Worm (Caenorhabditis elegans): ENCODE measurements around the gene R04A9.9.

R04A9.9 gene

ce11 chrX:421407-421784 lies 31.0 kb upstream of the R04A9.9 start, which contains the start of gene col-19:
col-19 (plus strand) TSS chrX:421707.
- TF ChIP-seq hmg-4 (GFP tag; optimal IDR thresholded peaks at IDR 0.05) = no peak
- no peak for TF ChIP-seq scrt-1 (GFP tag; IDR thresholded peaks at IDR 0.05)

- TF ChIP-seq pes-1 (GFP tag; IDR thresholded peaks at IDR 0.05) (peak; percentile 93), ama-1 (optimal IDR thresholded peaks at IDR 0.05) (no peak), tbx-37 (GFP tag; conservative IDR thresholded peaks at IDR 0.05) (peak; percentile 82), ceh-36 (tag; optimal IDR thresholded peaks at IDR 0.05) (peak; percentile 80), aly-1 (tag; optimal IDR thresholded peaks at IDR 0.05) (peak; percentile 89), hmg-4 (GFP tag; optimal IDR thresholded peaks at IDR 0.05) (peak; percentile 98), tbx-11 (GFP tag; IDR thresholded peaks at IDR 0.05) (peak; percentile 93), F13C5.2 (tag; optimal IDR thresholded peaks at IDR 0.05) (peak; percentile 96), sea-1 (GFP tag; conservative IDR thresholded peaks at IDR 0.05) (peak; percentile 92), B0310.2 (tag; optimal IDR thresholded peaks at IDR 0.05) (peak; percentile 78), scrt-1 (GFP tag; IDR thresholded peaks at IDR 0.05) (peak; percentile 92), ceh-13 (GFP tag; optimal IDR thresholded peaks at IDR 0.05) (peak; percentile 82), hnd-1 (tag; optimal IDR thresholded peaks at IDR 0.05) (peak; percentile 77), flt-1 (GFP tag; IDR thresholded peaks at IDR 0.05) (peak; percentile 91), tra-4 (tag; optimal IDR thresholded peaks at IDR 0.05) (peak; percentile 54), ets-7 (tag; optimal IDR thresholded peaks at IDR 0.05) (peak; percentile 85), hmbx-1 (tag; optimal IDR thresholded peaks at IDR 0.05) (peak; percentile 71)
Observed at ce11 chrX:410073-410572, 19.8 kb upstream of the R04A9.9 start.

ce11 chrX:404597-404996 lies 14.2 kb upstream of the R04A9.9 start, which contains the start of gene R04A9.1:
R04A9.1 (plus strand) TSS chrX:404897.
- TF ChIP-seq F13C5.2 (tag; optimal IDR thresholded peaks at IDR 0.05) = no peak
- no peak for TF ChIP-seq pes-1 (GFP tag; IDR thresholded peaks at IDR 0.05)
- TF ChIP-seq flt-1 (GFP tag; IDR thresholded peaks at IDR 0.05) = no peak
- no peak for TF ChIP-seq aly-1 (tag; optimal IDR thresholded peaks at IDR 0.05)
- no peak for TF ChIP-seq scrt-1 (GFP tag; IDR thresholded peaks at IDR 0.05)
- TF ChIP-seq tbx-11 (GFP tag; IDR thresholded peaks at IDR 0.05) = no peak
- no peak for TF ChIP-seq hnd-1 (tag; optimal IDR thresholded peaks at IDR 0.05)
- no peak for TF ChIP-seq ceh-13 (GFP tag; optimal IDR thresholded peaks at IDR 0.05)
- no peak for TF ChIP-seq hmbx-1 (tag; optimal IDR thresholded peaks at IDR 0.05)
- no peak for TF ChIP-seq ets-7 (tag; optimal IDR thresholded peaks at IDR 0.05)
- no peak for TF ChIP-seq B0310.2 (tag; optimal IDR thresholded peaks at IDR 0.05)
- TF ChIP-seq tra-4 (tag; optimal IDR thresholded peaks at IDR 0.05) = no peak

- TF ChIP-seq B0310.2 (tag; optimal IDR thresholded peaks at IDR 0.05) = no peak
- TF ChIP-seq hmbx-1 (tag; optimal IDR thresholded peaks at IDR 0.05) = no peak
- no peak for TF ChIP-seq aly-1 (tag; optimal IDR thresholded peaks at IDR 0.05)
- no peak for TF ChIP-seq hmg-4 (GFP tag; optimal IDR thresholded peaks at IDR 0.05)
- TF ChIP-seq sea-1 (GFP tag; conservative IDR thresholded peaks at IDR 0.05) = no peak
- no peak for TF ChIP-seq tra-4 (tag; optimal IDR thresholded peaks at IDR 0.05)
- no peak for TF ChIP-seq F13C5.2 (tag; optimal IDR thresholded peaks at IDR 0.05)
- TF ChIP-seq ceh-13 (GFP tag; optimal IDR thresholded peaks at IDR 0.05) = no peak
- TF ChIP-seq hnd-1 (tag; optimal IDR thresholded peaks at IDR 0.05) = no peak
- TF ChIP-seq scrt-1 (GFP tag; IDR thresholded peaks at IDR 0.05) = no peak
- TF ChIP-seq pes-1 (GFP tag; IDR thresholded peaks at IDR 0.05) = no peak
- no peak for TF ChIP-seq ama-1 (optimal IDR thresholded peaks at IDR 0.05)
Observed at ce11 chrX:402951-403350, 12.6 kb upstream of the R04A9.9 start.

ce11 chrX:399535-399934 lies 9.2 kb upstream of the R04A9.9 start:
- TF ChIP-seq tbx-37 (GFP tag; conservative IDR thresholded peaks at IDR 0.05) (no peak), sea-1 (GFP tag; conservative IDR thresholded peaks at IDR 0.05) (peak; percentile 50; the same call in 1 of the 2 replicates)

- no peak for TF ChIP-seq pes-1 (GFP tag; IDR thresholded peaks at IDR 0.05)
Observed at ce11 chrX:397259-397658, 6.9 kb upstream of the R04A9.9 start, which contains the start of gene R04A9.6. R04A9.6 (plus strand) TSS chrX:397559.

- TF ChIP-seq hmg-4 (GFP tag; optimal IDR thresholded peaks at IDR 0.05) (no peak), ceh-36 (tag; optimal IDR thresholded peaks at IDR 0.05) (no peak), scrt-1 (GFP tag; IDR thresholded peaks at IDR 0.05) (no peak), pes-1 (GFP tag; IDR thresholded peaks at IDR 0.05) (no peak), hmbx-1 (tag; optimal IDR thresholded peaks at IDR 0.05) (no peak), aly-1 (tag; optimal IDR thresholded peaks at IDR 0.05) (no peak), hnd-1 (tag; optimal IDR thresholded peaks at IDR 0.05) (no peak), tbx-11 (GFP tag; IDR thresholded peaks at IDR 0.05) (no peak), sea-1 (GFP tag; conservative IDR thresholded peaks at IDR 0.05) (no peak), tbx-37 (GFP tag; conservative IDR thresholded peaks at IDR 0.05) (no peak), ets-7 (tag; optimal IDR thresholded peaks at IDR 0.05) (no peak), F13C5.2 (tag; optimal IDR thresholded peaks at IDR 0.05) (no peak), tra-4 (tag; optimal IDR thresholded peaks at IDR 0.05) (no peak), B0310.2 (tag; optimal IDR thresholded peaks at IDR 0.05) (no peak), flt-1 (GFP tag; IDR thresholded peaks at IDR 0.05) (no peak), ama-1 (optimal IDR thresholded peaks at IDR 0.05) (no peak), ceh-13 (GFP tag; optimal IDR thresholded peaks at IDR 0.05) (no peak)
Observed at ce11 chrX:394709-395108, 4.3 kb upstream of the R04A9.9 start, which contains the start of gene R04A9.7. R04A9.7 (minus strand) TSS chrX:394892.

- no peak for TF ChIP-seq ceh-13 (GFP tag; optimal IDR thresholded peaks at IDR 0.05)
- no peak for TF ChIP-seq B0310.2 (tag; optimal IDR thresholded peaks at IDR 0.05)
- TF ChIP-seq ets-7 (tag; optimal IDR thresholded peaks at IDR 0.05) = no peak
- TF ChIP-seq flt-1 (GFP tag; IDR thresholded peaks at IDR 0.05) = no peak
- TF ChIP-seq hnd-1 (tag; optimal IDR thresholded peaks at IDR 0.05) = no peak
- TF ChIP-seq ama-1 (optimal IDR thresholded peaks at IDR 0.05) = no peak
- TF ChIP-seq scrt-1 (GFP tag; IDR thresholded peaks at IDR 0.05) = no peak
- TF ChIP-seq sea-1 (GFP tag; conservative IDR thresholded peaks at IDR 0.05) = no peak
- no peak for TF ChIP-seq ceh-36 (tag; optimal IDR thresholded peaks at IDR 0.05)
- no peak for TF ChIP-seq F13C5.2 (tag; optimal IDR thresholded peaks at IDR 0.05)
- no peak for TF ChIP-seq hmg-4 (GFP tag; optimal IDR thresholded peaks at IDR 0.05)
- TF ChIP-seq tbx-37 (GFP tag; conservative IDR thresholded peaks at IDR 0.05) = no peak
- no peak for TF ChIP-seq tra-4 (tag; optimal IDR thresholded peaks at IDR 0.05)
- TF ChIP-seq aly-1 (tag; optimal IDR thresholded peaks at IDR 0.05) = no peak
- no peak for TF ChIP-seq tbx-11 (GFP tag; IDR thresholded peaks at IDR 0.05)
- TF ChIP-seq pes-1 (GFP tag; IDR thresholded peaks at IDR 0.05) = no peak
Observed at ce11 chrX:389566-389965, 803 bp downstream of the R04A9.9 start.
